Fruit fly (Drosophila melanogaster) whole organism, embryonic: ENCODE measurements around the gene Eig71Ek.

Experiments
- CG10267 ChIP-seq: fragments of 200-800 bp; sonication (Bioruptor generic); optimal IDR thresholded peaks from 2 replicates; lab custom pipeline; 2018; ENCODE audit warnings: missing biosample characterization, mild to moderate bottlenecking, missing genetic modification characterization, moderate library complexity
- CG12236 ChIP-seq: fragments of 200-800 bp; sonication (Bioruptor generic); optimal IDR thresholded peaks from 2 replicates; lab custom pipeline; 2016; ENCODE audit warnings: missing biosample characterization, missing genetic modification characterization
- CG12769 ChIP-seq: fragments of 200-800 bp; sonication (Bioruptor generic); optimal IDR thresholded peaks from 2 replicates; lab custom pipeline; 2019; ENCODE audit warnings: missing biosample characterization, mild to moderate bottlenecking, missing genetic modification characterization, moderate library complexity
- CG17385 ChIP-seq: fragments of 200-800 bp; sonication (Bioruptor generic); optimal IDR thresholded peaks from 3 replicates; lab custom pipeline; 2018; ENCODE audit warnings: missing biosample characterization, mild to moderate bottlenecking, missing genetic modification characterization
- CG17568 ChIP-seq: fragments of 200-800 bp; sonication (Bioruptor generic); optimal IDR thresholded peaks from 2 replicates; lab custom pipeline; 2018; ENCODE audit warnings: missing biosample characterization, mild to moderate bottlenecking, missing genetic modification characterization, moderate library complexity
- CG18599 ChIP-seq: fragments of 200-800 bp; sonication (Bioruptor generic); optimal IDR thresholded peaks from 3 replicates; lab custom pipeline; 2017; ENCODE audit warnings: missing biosample characterization, missing genetic modification characterization, mild to moderate bottlenecking, moderate library complexity, missing genetic modification reagents
- CG2678 ChIP-seq: fragments of 200-800 bp; sonication (Bioruptor generic); optimal IDR thresholded peaks from 3 replicates; lab custom pipeline; 2019; ENCODE audit warnings: missing biosample characterization, mild to moderate bottlenecking, missing genetic modification characterization, moderate library complexity
- CG32532 ChIP-seq: fragments of 200-800 bp; sonication (Bioruptor generic); IDR thresholded peaks from 2 replicates; pipeline ENCODE4 v1.3.6; 2022; ENCODE audit warnings: missing biosample characterization, missing genetic modification characterization
- CTCF ChIP-seq: fragments of 200-800 bp; sonication (Bioruptor generic); optimal IDR thresholded peaks from 2 replicates; lab custom pipeline; 2017; ENCODE audit warnings: missing biosample characterization, mild to moderate bottlenecking, missing genetic modification characterization, moderate library complexity
- CoRest ChIP-seq: fragments of 200-800 bp; sonication (Bioruptor generic); optimal IDR thresholded peaks from 3 replicates; lab custom pipeline; 2018; ENCODE audit warnings: missing biosample characterization, mild to moderate bottlenecking, missing genetic modification characterization, moderate library complexity
- Dll ChIP-seq: fragments of 200-800 bp; sonication (Bioruptor generic); IDR thresholded peaks from 4 replicates; pipeline ENCODE4 v1.3.6; 2022; ENCODE audit warnings: missing biosample characterization, missing genetic modification characterization; ENCODE audit not compliant: partially characterized antibody
- ERR ChIP-seq: fragments of 200-800 bp; sonication (Bioruptor generic); optimal IDR thresholded peaks from 2 replicates; lab custom pipeline; 2016; ENCODE audit warnings: missing biosample characterization, missing genetic modification characterization
- Ets97D ChIP-seq: fragments of 200-800 bp; sonication (Bioruptor generic); optimal IDR thresholded peaks from 3 replicates; lab custom pipeline; 2016; ENCODE audit warnings: missing biosample characterization, missing genetic modification characterization
- Hr51 ChIP-seq, 2 experiments: fragments of 200-800 bp; sonication (Bioruptor generic); optimal IDR thresholded peaks; 2 replicates in 1 of 2; 3 replicates in 1 of 2; lab custom pipeline; 2016 to 2018; ENCODE audit warnings: missing biosample characterization in 2 of 2, missing genetic modification characterization in 2 of 2, mild to moderate bottlenecking in 1 of 2, moderate library complexity in 1 of 2
- Lhr ChIP-seq: fragments of 200-800 bp; sonication (Bioruptor generic); optimal IDR thresholded peaks from 3 replicates; lab custom pipeline; 2017; ENCODE audit warnings: mild to moderate bottlenecking, missing biosample characterization, missing genetic modification reagents, missing genetic modification characterization
- Med ChIP-seq: fragments of 200-800 bp; sonication (Bioruptor generic); peaks from one replicate; lab custom pipeline; 2016; ENCODE audit warnings: missing biosample characterization, missing genetic modification characterization, mild to moderate bottlenecking, inconsistent platforms, moderate library complexity
- NfI ChIP-seq: fragments of 200-800 bp; sonication (Bioruptor generic); optimal IDR thresholded peaks from 3 replicates; lab custom pipeline; 2018; ENCODE audit warnings: missing biosample characterization, mild to moderate bottlenecking, missing genetic modification characterization, moderate library complexity
- Opbp ChIP-seq: fragments of 200-800 bp; sonication (Bioruptor generic); IDR thresholded peaks from 3 replicates; pipeline ENCODE4 v1.3.6; 2022; ENCODE audit warnings: missing biosample characterization, missing genetic modification characterization; ENCODE audit not compliant: partially characterized antibody
- Sox102F ChIP-seq: fragments of 200-800 bp; sonication (Bioruptor generic); optimal IDR thresholded peaks from 2 replicates; lab custom pipeline; 2018; ENCODE audit warnings: missing biosample characterization, mild to moderate bottlenecking, missing genetic modification characterization, moderate library complexity
- Sry-β ChIP-seq: fragments of 200-800 bp; sonication (Bioruptor generic); optimal IDR thresholded peaks from 2 replicates; lab custom pipeline; 2018; ENCODE audit warnings: missing biosample characterization, mild to moderate bottlenecking, missing genetic modification characterization, moderate library complexity
- bsh ChIP-seq, 2 experiments: fragments of 200-800 bp; sonication (Bioruptor generic); optimal IDR thresholded peaks; 2 replicates each; lab custom pipeline; 2017 to 2018; ENCODE audit warnings: mild to moderate bottlenecking in 2 of 2, missing biosample characterization in 2 of 2, missing genetic modification characterization in 2 of 2, moderate library complexity in 1 of 2
- ci ChIP-seq: fragments of 200-800 bp; sonication (Bioruptor generic); IDR thresholded peaks from 3 replicates; pipeline ENCODE4 v1.3.6; 2022; ENCODE audit warnings: missing biosample characterization, missing genetic modification characterization
- dmrt11E ChIP-seq: fragments of 200-800 bp; sonication (Bioruptor generic); optimal IDR thresholded peaks from 3 replicates; lab custom pipeline; 2018; ENCODE audit warnings: missing biosample characterization, mild to moderate bottlenecking, missing genetic modification characterization, moderate library complexity
- ewg ChIP-seq: fragments of 200-800 bp; sonication (Bioruptor generic); optimal IDR thresholded peaks from 3 replicates; lab custom pipeline; 2017; ENCODE audit warnings: mild to moderate bottlenecking, missing biosample characterization, missing genetic modification reagents, missing genetic modification characterization
- eyg ChIP-seq: fragments of 200-800 bp; sonication (Bioruptor generic); optimal IDR thresholded peaks from 3 replicates; lab custom pipeline; 2016; ENCODE audit warnings: missing biosample characterization, missing genetic modification characterization
- gfzf ChIP-seq: fragments of 200-800 bp; sonication (Bioruptor generic); optimal IDR thresholded peaks from 2 replicates; lab custom pipeline; 2016; ENCODE audit warnings: missing biosample characterization, mild to moderate bottlenecking, missing genetic modification characterization, moderate library complexity
- grau ChIP-seq: fragments of 200-800 bp; optimal IDR thresholded peaks from 3 replicates; lab custom pipeline; 2019; ENCODE audit warnings: missing biosample characterization, mild to moderate bottlenecking, missing genetic modification characterization, moderate library complexity
- insv ChIP-seq, 2 experiments: fragments of 200-800 bp; sonication (Bioruptor generic); optimal IDR thresholded peaks; 3 replicates each; lab custom pipeline; 2016 to 2018; ENCODE audit warnings: missing biosample characterization in 2 of 2, missing genetic modification characterization in 2 of 2
- lab ChIP-seq: fragments of 200-800 bp; sonication (Bioruptor generic); optimal IDR thresholded peaks from 3 replicates; lab custom pipeline; 2017; ENCODE audit warnings: missing biosample characterization, missing genetic modification characterization, mild to moderate bottlenecking, moderate library complexity, missing genetic modification reagents
- oc ChIP-seq: fragments of 200-800 bp; sonication (Bioruptor generic); optimal IDR thresholded peaks from 2 replicates; lab custom pipeline; 2018; ENCODE audit warnings: missing biosample characterization, mild to moderate bottlenecking, missing genetic modification characterization, moderate library complexity
- pita ChIP-seq: fragments of 200-800 bp; sonication (Bioruptor generic); optimal IDR thresholded peaks from 2 replicates; lab custom pipeline; 2017; ENCODE audit warnings: missing biosample characterization, mild to moderate bottlenecking, missing genetic modification characterization
- sens ChIP-seq: fragments of 200-800 bp; sonication (Bioruptor generic); peaks from one replicate; lab custom pipeline; 2016; ENCODE audit warnings: missing biosample characterization, missing genetic modification characterization
- seq ChIP-seq: fragments of 200-800 bp; sonication (Bioruptor generic); IDR thresholded peaks from 2 replicates; pipeline ENCODE4 v1.3.6; 2022; ENCODE audit warnings: missing biosample characterization, missing genetic modification characterization
- sqz ChIP-seq: fragments of 200-800 bp; sonication (Bioruptor generic); optimal IDR thresholded peaks from 3 replicates; lab custom pipeline; 2018; ENCODE audit warnings: missing biosample characterization, mild to moderate bottlenecking, missing genetic modification characterization
- stwl ChIP-seq: fragments of 200-800 bp; sonication (Bioruptor generic); optimal IDR thresholded peaks from 3 replicates; lab custom pipeline; 2018; ENCODE audit warnings: missing biosample characterization, mild to moderate bottlenecking, missing genetic modification characterization, moderate library complexity
- sug ChIP-seq: fragments of 200-800 bp; optimal IDR thresholded peaks from 2 replicates; lab custom pipeline; 2019; ENCODE audit warnings: missing biosample characterization, mild to moderate bottlenecking, missing genetic modification characterization, moderate library complexity
- tll ChIP-seq, 2 experiments: fragments of 200-800 bp in 1 of 2; fragments of >200 bp in 1 of 2; sonication (Bioruptor generic) in 1 of 2; optimal IDR thresholded peaks; 2 replicates each; lab custom pipeline; 2017 to 2019; ENCODE audit warnings: missing biosample characterization in 2 of 2, missing genetic modification characterization in 2 of 2, mild to moderate bottlenecking in 1 of 2, moderate library complexity in 1 of 2
- wdn ChIP-seq: fragments of 200-800 bp; sonication (Bioruptor generic); IDR thresholded peaks from 2 replicates; pipeline ENCODE4 v1.3.6; 2022; ENCODE audit warnings: missing biosample characterization, missing genetic modification characterization

Eig71Ek gene

dm6 chr3L:15636359-15636758, 24.7 kb upstream of the Eig71Ek start (continued):
- TF ChIP-seq seq (no peak), ERR (GFP tag; lab: Kevin White, UChicago) (no peak), CG32532 (no peak), tll (GFP tag; optimal IDR thresholded peaks at IDR 0.05; lab: Kevin White, UChicago) (no peak), Med (GFP tag; lab: Kevin White, UChicago) (peak; percentile 67), CG12236 (GFP tag; lab: Kevin White, UChicago) (no peak), Hr51 (GFP tag; optimal IDR thresholded peaks at IDR 0.05; lab: Kevin White, UChicago) (no peak), grau (tag; lab: Kevin White, UChicago) (no peak), sug (tag; lab: Kevin White, UChicago) (peak; percentile 65), lab (GFP tag; lab: Kevin White, UChicago) (peak; percentile 29), CG18599 (GFP tag; lab: Kevin White, UChicago) (no peak), CG2678 (tag; lab: Kevin White, UChicago) (peak; percentile 5)

- TF ChIP-seq CG10267 (tag; lab: Kevin White, UChicago) (peak; percentile 4), CG17568 (no peak), oc (tag; lab: Kevin White, UChicago) (no peak), NfI (peak; percentile 23), Sry-β (GFP tag; lab: Kevin White, UChicago) (no peak), bsh (GFP tag; optimal IDR thresholded peaks at IDR 0.05; lab: Kevin White, UChicago) (peak in 1 of 2 experiments; percentile 29), Med (GFP tag; lab: Kevin White, UChicago) (peak; percentile 15), CoRest (tag; lab: Kevin White, UChicago) (peak; percentile 29), wdn (GFP tag; lab: Robert Waterston, UW) (no peak), dmrt11E (tag; lab: Kevin White, UChicago) (peak; percentile 20), ci (peak; percentile 54; the same call in 2 of the 3 replicates), eyg (GFP tag; lab: Kevin White, UChicago) (no peak), ewg (GFP tag; lab: Kevin White, UChicago) (peak; percentile 29), CG17385 (peak; percentile 1), pita (GFP tag; lab: Kevin White, UChicago) (peak; percentile 76), Ets97D (peak; percentile 67), CTCF (peak; percentile 50), sqz (peak; percentile 35), Opbp (GFP tag; lab: Robert Waterston, UW) (peak; percentile 31; the same call in 1 of the 3 replicates), Dll (GFP tag; lab: Robert Waterston, UW) (0 out of 4 replicates have a peak, but pooled peaks have one; percentile 21), gfzf (GFP tag; lab: Kevin White, UChicago) (peak; percentile 44), sens (peak; percentile 71), stwl (peak; percentile 77), grau (tag; lab: Kevin White, UChicago) (peak; percentile 20), Lhr (peak; percentile 27), Sox102F (GFP tag; lab: Kevin White, UChicago) (no peak), CG12769 (no peak), insv (GFP tag; optimal IDR thresholded peaks at IDR 0.05; lab: Kevin White, UChicago) (peak; percentile 65 to 96)
Observed at dm6 chr3L:15636978-15637377, 24.1 kb upstream of the Eig71Ek start.
